Fruit fly (Drosophila melanogaster) whole organism, embryonic: ENCODE data around the gene CG31639.

Source experiments
- CG10543 ChIP-seq: fragments of 200-800 bp; sonication (Bioruptor generic); optimal IDR thresholded peaks from 3 replicates; lab custom pipeline; 2017; ENCODE audit warnings: missing biosample characterization, mild to moderate bottlenecking, missing genetic modification characterization, moderate library complexity
- CG11093 ChIP-seq: fragments of 200-800 bp; sonication (Bioruptor generic); IDR thresholded peaks from 3 replicates; pipeline ENCODE4 v1.3.6; 2022; ENCODE audit warnings: missing biosample characterization, missing genetic modification characterization
- CG11456 ChIP-seq: fragments of 200-800 bp; sonication (Bioruptor generic); IDR thresholded peaks from 3 replicates; pipeline ENCODE4 v1.3.6; 2022; ENCODE audit warnings: missing biosample characterization, missing genetic modification characterization
- CG11696 ChIP-seq: fragments of 200-800 bp; sonication (Bioruptor generic); IDR thresholded peaks from 2 replicates; pipeline ENCODE4 v1.3.6; 2022; ENCODE audit warnings: missing biosample characterization, missing genetic modification characterization
- CG12071 ChIP-seq: fragments of 200-800 bp; sonication (Bioruptor generic); optimal IDR thresholded peaks from 3 replicates; lab custom pipeline; 2018; ENCODE audit warnings: missing biosample characterization, mild to moderate bottlenecking, missing genetic modification characterization
- CG13424 ChIP-seq: fragments of 200-800 bp; sonication (Bioruptor generic); optimal IDR thresholded peaks from 2 replicates; lab custom pipeline; 2019; ENCODE audit warnings: missing biosample characterization, mild to moderate bottlenecking, missing genetic modification characterization, moderate library complexity
- CG14441 ChIP-seq: fragments of 200-800 bp; sonication (Bioruptor generic); IDR thresholded peaks from 2 replicates; pipeline ENCODE4 v1.3.6; 2022; ENCODE audit warnings: missing biosample characterization, missing genetic modification characterization
- CG14860 ChIP-seq: fragments of 200-800 bp; sonication (Bioruptor generic); IDR thresholded peaks from 3 replicates; pipeline ENCODE4 v1.3.6; 2022; ENCODE audit warnings: missing biosample characterization, missing genetic modification characterization; ENCODE audit not compliant: partially characterized antibody
- CG17328 ChIP-seq: fragments of 200-800 bp; sonication (Bioruptor generic); IDR thresholded peaks from 2 replicates; pipeline ENCODE4 v1.3.6; 2022; ENCODE audit warnings: missing biosample characterization, missing genetic modification characterization
- CG17385 ChIP-seq: fragments of 200-800 bp; sonication (Bioruptor generic); optimal IDR thresholded peaks from 3 replicates; lab custom pipeline; 2018; ENCODE audit warnings: missing biosample characterization, mild to moderate bottlenecking, missing genetic modification characterization
- CG3065 ChIP-seq: fragments of 200-800 bp; sonication (Bioruptor generic); optimal IDR thresholded peaks from 2 replicates; lab custom pipeline; 2016; ENCODE audit warnings: missing biosample characterization, missing genetic modification characterization
- CG3163 ChIP-seq: fragments of 200-800 bp; sonication (Bioruptor generic); optimal IDR thresholded peaks from 3 replicates; lab custom pipeline; 2016; ENCODE audit warnings: missing biosample characterization, missing genetic modification characterization
- CG32767 ChIP-seq: fragments of 200-800 bp; sonication (Bioruptor generic); IDR thresholded peaks from 2 replicates; pipeline ENCODE4 v1.3.6; 2022; ENCODE audit warnings: missing biosample characterization, missing genetic modification characterization
- CG4282 ChIP-seq: fragments of 200-800 bp; sonication (Bioruptor generic); optimal IDR thresholded peaks from 2 replicates; lab custom pipeline; 2016; ENCODE audit warnings: missing biosample characterization, missing genetic modification characterization
- CG4328 ChIP-seq: fragments of 200-800 bp; sonication (Bioruptor generic); optimal IDR thresholded peaks from 3 replicates; lab custom pipeline; 2017; ENCODE audit warnings: missing biosample characterization, missing genetic modification reagents, missing genetic modification characterization
- CG4617 ChIP-seq: fragments of 200-800 bp; sonication (Bioruptor generic); optimal IDR thresholded peaks from 3 replicates; lab custom pipeline; 2016; ENCODE audit warnings: missing biosample characterization, missing genetic modification characterization, borderline replicate concordance
- CG4730 ChIP-seq: fragments of 200-800 bp; sonication (Bioruptor generic); IDR thresholded peaks from 2 replicates; pipeline ENCODE4 v1.3.6; 2022; ENCODE audit warnings: missing biosample characterization, missing genetic modification characterization
- CG5180 ChIP-seq: fragments of 200-800 bp; sonication (Bioruptor generic); optimal IDR thresholded peaks from 3 replicates; lab custom pipeline; 2017; ENCODE audit warnings: missing biosample characterization, missing genetic modification characterization, mild to moderate bottlenecking, moderate library complexity, missing genetic modification reagents
- CG6175 ChIP-seq: fragments of 200-800 bp; sonication (Bioruptor generic); IDR thresholded peaks from 3 replicates; pipeline ENCODE4 v1.3.6; 2022; ENCODE audit warnings: missing biosample characterization, missing genetic modification characterization
- CG6689 ChIP-seq: fragments of 200-800 bp; sonication (Bioruptor generic); IDR thresholded peaks from 2 replicates; pipeline ENCODE4 v1.3.6; 2022; ENCODE audit warnings: missing biosample characterization, missing genetic modification characterization
- CG6791 ChIP-seq: fragments of 200-800 bp; sonication (Bioruptor generic); IDR thresholded peaks from 3 replicates; pipeline ENCODE4 v1.3.6; 2022; ENCODE audit warnings: missing biosample characterization, missing genetic modification characterization; ENCODE audit not compliant: partially characterized antibody
- CG8924 ChIP-seq: fragments of 200-800 bp; optimal IDR thresholded peaks from 3 replicates; lab custom pipeline; 2019; ENCODE audit warnings: missing biosample characterization, mild to moderate bottlenecking, missing genetic modification characterization, moderate library complexity
- CG9437 ChIP-seq: fragments of 200-800 bp; sonication (Bioruptor generic); optimal IDR thresholded peaks from 2 replicates; lab custom pipeline; 2018; ENCODE audit warnings: missing biosample characterization, mild to moderate bottlenecking, missing genetic modification characterization
- CG9797 ChIP-seq: fragments of 200-800 bp; sonication (Bioruptor generic); optimal IDR thresholded peaks from 3 replicates; lab custom pipeline; 2018; ENCODE audit warnings: missing biosample characterization, mild to moderate bottlenecking, missing genetic modification characterization
- Dp ChIP-seq: fragments of 200-800 bp; sonication (Bioruptor generic); optimal IDR thresholded peaks from 2 replicates; lab custom pipeline; 2018; ENCODE audit warnings: missing biosample characterization, mild to moderate bottlenecking, missing genetic modification characterization, moderate library complexity
- E2f2 ChIP-seq: fragments of 200-800 bp; sonication (Bioruptor generic); IDR thresholded peaks from 2 replicates; pipeline ENCODE4 v1.3.6; 2022; ENCODE audit warnings: missing biosample characterization, missing genetic modification characterization
- Gsc ChIP-seq: fragments of 200-800 bp; sonication (Bioruptor generic); IDR thresholded peaks from 2 replicates; pipeline ENCODE4 v1.3.6; 2022; ENCODE audit warnings: missing biosample characterization, missing genetic modification characterization
- Hr39 ChIP-seq: fragments of >200 bp; optimal IDR thresholded peaks from 2 replicates; lab custom pipeline; 2017
- Hsf ChIP-seq: fragments of 200-800 bp; sonication (Bioruptor generic); optimal IDR thresholded peaks from 3 replicates; lab custom pipeline; 2016; ENCODE audit warnings: missing biosample characterization, missing genetic modification characterization
- Lhr ChIP-seq: fragments of 200-800 bp; sonication (Bioruptor generic); optimal IDR thresholded peaks from 3 replicates; lab custom pipeline; 2017; ENCODE audit warnings: mild to moderate bottlenecking, missing biosample characterization, missing genetic modification reagents, missing genetic modification characterization
- Med ChIP-seq: fragments of 200-800 bp; sonication (Bioruptor generic); peaks from one replicate; lab custom pipeline; 2016; ENCODE audit warnings: missing biosample characterization, missing genetic modification characterization, mild to moderate bottlenecking, inconsistent platforms, moderate library complexity
- Mes4 ChIP-seq: fragments of 200-800 bp; sonication (Bioruptor generic); optimal IDR thresholded peaks from 2 replicates; lab custom pipeline; 2016; ENCODE audit warnings: missing biosample characterization, missing genetic modification characterization
- Sox100B ChIP-seq: fragments of 200-800 bp; sonication (Bioruptor generic); optimal IDR thresholded peaks from 3 replicates; lab custom pipeline; 2018; ENCODE audit warnings: missing biosample characterization, mild to moderate bottlenecking, missing genetic modification characterization
- abd-A ChIP-seq: fragments of 200-800 bp; sonication (Bioruptor generic); optimal IDR thresholded peaks from 3 replicates; lab custom pipeline; 2019; ENCODE audit warnings: missing biosample characterization, mild to moderate bottlenecking, missing genetic modification characterization, moderate library complexity
- cato ChIP-seq: fragments of 200-800 bp; sonication (Bioruptor generic); optimal IDR thresholded peaks from 2 replicates; lab custom pipeline; 2016; ENCODE audit warnings: missing biosample characterization, missing genetic modification characterization, borderline replicate concordance
- ci ChIP-seq: fragments of 200-800 bp; sonication (Bioruptor generic); IDR thresholded peaks from 3 replicates; pipeline ENCODE4 v1.3.6; 2022; ENCODE audit warnings: missing biosample characterization, missing genetic modification characterization
- croc ChIP-seq: fragments of 200-800 bp; sonication (Bioruptor generic); conservative IDR thresholded peaks from 3 replicates; pipeline ENCODE4 v1.3.6; 2022; ENCODE audit warnings: missing biosample characterization, missing genetic modification characterization
- cwo ChIP-seq: fragments of 200-800 bp; sonication (Bioruptor generic); optimal IDR thresholded peaks from 3 replicates; lab custom pipeline; 2017; ENCODE audit warnings: missing biosample characterization, missing genetic modification characterization, mild to moderate bottlenecking, moderate library complexity, missing genetic modification reagents
- dimm ChIP-seq: fragments of 200-800 bp; sonication (Bioruptor generic); IDR thresholded peaks from 2 replicates; pipeline ENCODE4 v1.3.6; 2022; ENCODE audit warnings: missing biosample characterization, missing genetic modification characterization
- fd96Cb ChIP-seq: fragments of 200-800 bp; sonication (Bioruptor generic); optimal IDR thresholded peaks from 2 replicates; lab custom pipeline; 2018; ENCODE audit warnings: missing biosample characterization, mild to moderate bottlenecking, missing genetic modification characterization, moderate library complexity
- gfzf ChIP-seq: fragments of 200-800 bp; sonication (Bioruptor generic); optimal IDR thresholded peaks from 2 replicates; lab custom pipeline; 2016; ENCODE audit warnings: missing biosample characterization, mild to moderate bottlenecking, missing genetic modification characterization, moderate library complexity
- ind ChIP-seq: fragments of 200-800 bp; sonication (Bioruptor generic); optimal IDR thresholded peaks from 3 replicates; lab custom pipeline; 2016; ENCODE audit warnings: missing biosample characterization, missing genetic modification characterization
- onecut ChIP-seq: fragments of 200-800 bp; sonication (Bioruptor generic); IDR thresholded peaks from 2 replicates; pipeline ENCODE4 v1.3.6; 2022; ENCODE audit warnings: missing biosample characterization, missing genetic modification characterization
- pzg ChIP-seq: fragments of 200-800 bp; sonication (Bioruptor generic); optimal IDR thresholded peaks from 3 replicates; lab custom pipeline; 2018; ENCODE audit warnings: missing biosample characterization, mild to moderate bottlenecking, missing genetic modification characterization, moderate library complexity
- sens ChIP-seq: fragments of 200-800 bp; sonication (Bioruptor generic); peaks from one replicate; lab custom pipeline; 2016; ENCODE audit warnings: missing biosample characterization, missing genetic modification characterization
- sob ChIP-seq: fragments of 200-800 bp; sonication (Bioruptor generic); IDR thresholded peaks from 2 replicates; pipeline ENCODE4 v1.3.6; 2022; ENCODE audit warnings: missing biosample characterization, missing genetic modification characterization
- stc ChIP-seq: fragments of 200-800 bp; sonication (Bioruptor generic); IDR thresholded peaks from 2 replicates; pipeline ENCODE4 v1.3.6; 2022; ENCODE audit warnings: missing biosample characterization, missing genetic modification characterization
- unc-4 ChIP-seq: fragments of 200-800 bp; sonication (Bioruptor generic); IDR thresholded peaks from 2 replicates; pipeline ENCODE4 v1.3.6; 2022; ENCODE audit warnings: missing biosample characterization, missing genetic modification characterization; ENCODE audit not compliant: partially characterized antibody
- usp ChIP-seq: fragments of >200 bp; optimal IDR thresholded peaks from 2 replicates; lab custom pipeline; 2017; ENCODE audit warnings: missing biosample characterization, missing genetic modification characterization
- vvl ChIP-seq: fragments of 200-800 bp; sonication (Bioruptor generic); IDR thresholded peaks from 2 replicates; pipeline ENCODE4 v1.3.6; 2022; ENCODE audit warnings: missing biosample characterization, missing genetic modification characterization
- zen ChIP-seq: fragments of 200-800 bp; sonication (Bioruptor generic); optimal IDR thresholded peaks from 3 replicates; lab custom pipeline; 2018; ENCODE audit warnings: missing biosample characterization, mild to moderate bottlenecking, missing genetic modification characterization, moderate library complexity

The CG31639 gene

dm6 chr2L:6124815-6125214 is 30.1 kb downstream of the CG31639 start, which contains the start of gene Arpc4 (continued):
- TF ChIP-seq Lhr (GFP tag; lab: Kevin White, UChicago) (peak; percentile 65), CG32767 (GFP tag; lab: Robert Waterston, UW) (peak; percentile 61; the same call in 1 of the 2 replicates), CG9437 (GFP tag; lab: Kevin White, UChicago) (no peak), cwo (GFP tag; lab: Kevin White, UChicago) (no peak), gfzf (GFP tag; lab: Kevin White, UChicago) (peak; percentile 80), onecut (GFP tag; lab: Robert Waterston, UW) (no peak), Med (peak; percentile 92), Sox100B (GFP tag; lab: Kevin White, UChicago) (no peak), CG13424 (tag; lab: Kevin White, UChicago) (peak; percentile 61), CG4282 (GFP tag; lab: Kevin White, UChicago) (no peak), ci (GFP tag; lab: Robert Waterston, UW) (peak; percentile 78), zen (tag; lab: Kevin White, UChicago) (no peak), CG11696 (GFP tag; lab: Robert Waterston, UW) (no peak), abd-A (no peak), fd96Cb (tag; lab: Kevin White, UChicago) (peak; percentile 47), E2f2 (GFP tag; lab: Robert Waterston, UW) (peak; percentile 71), usp (GFP tag; lab: Kevin White, UChicago) (no peak), CG3163 (GFP tag; lab: Kevin White, UChicago) (peak; percentile 27), CG12071 (no peak), CG9797 (peak; percentile 79), CG14441 (GFP tag; lab: Robert Waterston, UW) (no peak), stc (GFP tag; lab: Robert Waterston, UW) (peak; percentile 28; the same call in 1 of the 2 replicates), dimm (GFP tag; lab: Robert Waterston, UW) (0 out of 2 replicates have a peak, but pooled peaks have one; percentile 19), Gsc (GFP tag; lab: Robert Waterston, UW) (no peak), CG4617 (GFP tag; lab: Kevin White, UChicago) (peak; percentile 72), CG11093 (GFP tag; lab: Robert Waterston, UW) (0 out of 3 replicates have a peak, but pooled peaks have one; percentile 16), CG6175 (GFP tag; lab: Robert Waterston, UW) (no peak), Mes4 (GFP tag; lab: Kevin White, UChicago) (no peak), Dp (GFP tag; lab: Kevin White, UChicago) (peak; percentile 29), croc (peak; percentile 29; the same call in 1 of the 3 replicates), CG17328 (GFP tag; lab: Robert Waterston, UW) (peak; percentile 80), unc-4 (no peak), CG4730 (peak; percentile 49), sob (peak; percentile 73), cato (GFP tag; lab: Kevin White, UChicago) (peak; percentile 4), CG5180 (GFP tag; lab: Kevin White, UChicago) (no peak), vvl (GFP tag; lab: Robert Waterston, UW) (peak; percentile 91), CG6689 (GFP tag; lab: Robert Waterston, UW) (peak; percentile 51), Hsf (peak; percentile 36), Hr39 (no peak), CG4328 (GFP tag; lab: Kevin White, UChicago) (no peak), CG10543 (no peak), CG14860 (GFP tag; lab: Robert Waterston, UW) (no peak), CG11456 (GFP tag; lab: Robert Waterston, UW) (peak; percentile 83), CG17385 (GFP tag; lab: Kevin White, UChicago) (peak; percentile 4), CG8924 (tag; lab: Kevin White, UChicago) (peak; percentile 55), pzg (GFP tag; lab: Kevin White, UChicago) (peak; percentile 66), CG6791 (no peak), CG3065 (GFP tag; lab: Kevin White, UChicago) (no peak), ind (peak; percentile 50), sens (GFP tag; lab: Kevin White, UChicago) (peak; percentile 82)
